Fruit fly (Drosophila melanogaster): Measurements from ENCODE around the gene Ndc80.
A peak's percentile ranks its signal among the peaks of the same experiment; 100 is the strongest.

The Ndc80 gene

DNA sequence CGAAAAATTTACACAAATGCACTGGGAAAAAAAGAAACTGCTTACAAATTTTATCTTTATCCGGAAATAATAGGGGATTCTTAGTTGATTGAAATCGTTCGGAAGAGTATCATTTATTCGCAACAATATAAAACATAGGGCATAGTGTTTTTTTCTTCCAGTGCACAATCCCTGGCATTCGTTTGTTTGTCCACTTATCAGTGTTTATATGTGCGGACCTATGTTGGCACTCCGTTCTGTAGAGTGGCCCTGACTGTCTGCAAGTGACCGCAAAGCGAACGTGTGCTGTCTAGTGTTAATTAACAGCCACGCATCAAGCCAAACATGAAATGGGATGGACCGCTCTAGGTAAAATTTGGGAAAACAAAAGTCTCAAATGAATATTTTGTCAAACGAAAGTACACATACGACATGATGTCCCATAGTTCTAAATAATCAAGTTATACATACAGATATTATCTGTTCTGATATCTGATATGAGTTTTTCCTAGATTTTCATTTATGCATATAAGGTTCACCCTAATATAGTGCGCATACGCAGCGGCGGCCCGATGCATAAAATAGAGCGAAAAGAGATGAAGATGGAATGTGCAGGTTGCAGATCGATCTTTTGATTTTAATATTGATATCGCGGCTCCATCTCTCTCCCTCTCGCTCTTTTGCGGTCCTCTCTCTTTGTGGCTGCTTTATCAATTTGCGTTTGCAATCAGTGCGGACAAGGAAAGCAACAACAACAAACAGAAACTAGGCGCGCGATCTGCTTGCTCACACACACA lies 29.4 kb upstream of the Ndc80 start (continued):
- TF ChIP-seq otp (GFP tag; IDR thresholded peaks at IDR 0.05) = peak; percentile 85; the same call in 2 of the 3 replicates
- TF ChIP-seq CG31441 (GFP tag; IDR thresholded peaks at IDR 0.05) = peak; percentile 87
- TF ChIP-seq Deaf1 (tag; optimal IDR thresholded peaks at IDR 0.05) = no peak
- TF ChIP-seq zfh1 (GFP tag; IDR thresholded peaks at IDR 0.05) = peak; percentile 92
- peak; percentile 92 for TF ChIP-seq CG13296 (GFP tag; optimal IDR thresholded peaks at IDR 0.05)
- peak; percentile 91 for TF ChIP-seq CG17328 (GFP tag; IDR thresholded peaks at IDR 0.05)
- peak; percentile 88 for TF ChIP-seq oc (tag; optimal IDR thresholded peaks at IDR 0.05)
- TF ChIP-seq fd96Cb (tag; optimal IDR thresholded peaks at IDR 0.05) = peak; percentile 91
- peak; percentile 68 for TF ChIP-seq CG18011 (GFP tag; optimal IDR thresholded peaks at IDR 0.05)
- TF ChIP-seq ken (GFP tag; IDR thresholded peaks at IDR 0.05) = peak; percentile 91
- peak; percentile 87 for TF ChIP-seq CG15601 (tag; optimal IDR thresholded peaks at IDR 0.05)
- TF ChIP-seq Nf-YB (GFP tag; optimal IDR thresholded peaks at IDR 0.05) = peak; percentile 48
- TF ChIP-seq CG17361 (GFP tag; IDR thresholded peaks at IDR 0.05) = peak; percentile 93
- TF ChIP-seq Ravus (GFP tag; IDR thresholded peaks at IDR 0.05) = peak; percentile 78
- TF ChIP-seq psq (GFP tag; optimal IDR thresholded peaks at IDR 0.05) = peak; percentile 72
- peak; percentile 87 for TF ChIP-seq CG15011 (GFP tag; optimal IDR thresholded peaks at IDR 0.05)
- peak; percentile 90 for TF ChIP-seq ham (GFP tag; IDR thresholded peaks at IDR 0.05)
- peak; percentile 95 for TF ChIP-seq rib (GFP tag; IDR thresholded peaks at IDR 0.05)
- TF ChIP-seq fru (optimal IDR thresholded peaks at IDR 0.05) = no peak
- peak; percentile 89 for TF ChIP-seq Mes4 (GFP tag; optimal IDR thresholded peaks at IDR 0.05)
- TF ChIP-seq CG31365 (tag; optimal IDR thresholded peaks at IDR 0.05) = peak; percentile 60
- TF ChIP-seq chm (GFP tag; IDR thresholded peaks at IDR 0.05) = peak; percentile 78
- peak; percentile 83 for TF ChIP-seq MBD-R2 (GFP tag; IDR thresholded peaks at IDR 0.05)
- TF ChIP-seq Jarid2 (GFP tag; optimal IDR thresholded peaks at IDR 0.05) = peak; percentile 52
- peak; percentile 82 for TF ChIP-seq GATAe (GFP tag; conservative IDR thresholded peaks at IDR 0.05)
- TF ChIP-seq corto (GFP tag; optimal IDR thresholded peaks at IDR 0.05) = no peak
- TF ChIP-seq stc (GFP tag; IDR thresholded peaks at IDR 0.05) = peak; percentile 87
- TF ChIP-seq CG8089 (GFP tag; optimal IDR thresholded peaks at IDR 0.05) = peak; percentile 93
- TF ChIP-seq Dip3 (GFP tag; optimal IDR thresholded peaks at IDR 0.05) = peak; percentile 96
- TF ChIP-seq CG2678 (tag; optimal IDR thresholded peaks at IDR 0.05) = peak; percentile 96
- TF ChIP-seq CG1024 (GFP tag; IDR thresholded peaks at IDR 0.05) = peak; percentile 87
- peak; percentile 92 for TF ChIP-seq Hey (tag; optimal IDR thresholded peaks at IDR 0.05)
- TF ChIP-seq fd102C (GFP tag; optimal IDR thresholded peaks at IDR 0.05) = peak; percentile 58
- TF ChIP-seq Stat92E (GFP tag; optimal IDR thresholded peaks at IDR 0.05) = no peak
- no peak for TF ChIP-seq crol (GFP tag; IDR thresholded peaks at IDR 0.05)
- peak; percentile 93 for TF ChIP-seq CG12942 (GFP tag; optimal IDR thresholded peaks at IDR 0.05)
- TF ChIP-seq D19B (GFP tag; optimal IDR thresholded peaks at IDR 0.05) = peak; percentile 87
- TF ChIP-seq NFAT (GFP tag; IDR thresholded peaks at IDR 0.05) = peak; percentile 98
- TF ChIP-seq H15 (GFP tag; IDR thresholded peaks at IDR 0.05) = peak; percentile 87
- TF ChIP-seq dimm (GFP tag; IDR thresholded peaks at IDR 0.05) = peak; percentile 68
- peak; percentile 85 for TF ChIP-seq CG12071 (GFP tag; optimal IDR thresholded peaks at IDR 0.05)
- peak; percentile 69 for TF ChIP-seq CG2116 (GFP tag; optimal IDR thresholded peaks at IDR 0.05)
- TF ChIP-seq schlank (tag; optimal IDR thresholded peaks at IDR 0.05) = peak; percentile 92
- TF ChIP-seq h (optimal IDR thresholded peaks at IDR 0.05) = no peak
- no peak for TF ChIP-seq Scr (GFP tag; IDR thresholded peaks at IDR 0.05; ENCODE audit: partially characterized antibody)
- TF ChIP-seq insv (GFP tag; optimal IDR thresholded peaks at IDR 0.05) = peak in 1 of 2 experiments; percentile 47
- no peak for TF ChIP-seq CG2129 (GFP tag; IDR thresholded peaks at IDR 0.05; ENCODE audit: partially characterized antibody)
- TF ChIP-seq CG6272 (GFP tag; IDR thresholded peaks at IDR 0.05) = peak; percentile 86
- peak; percentile 62 for TF ChIP-seq Spps (tag; optimal IDR thresholded peaks at IDR 0.05)
- TF ChIP-seq CG2120 (GFP tag; optimal IDR thresholded peaks at IDR 0.05) = peak; percentile 97
